Fruit fly (Drosophila melanogaster): ENCODE results near the gene Ugt35A1.
A peak's percentile ranks its signal among the peaks of the same experiment; 100 is the strongest.

Ugt35A1 gene

DNA sequence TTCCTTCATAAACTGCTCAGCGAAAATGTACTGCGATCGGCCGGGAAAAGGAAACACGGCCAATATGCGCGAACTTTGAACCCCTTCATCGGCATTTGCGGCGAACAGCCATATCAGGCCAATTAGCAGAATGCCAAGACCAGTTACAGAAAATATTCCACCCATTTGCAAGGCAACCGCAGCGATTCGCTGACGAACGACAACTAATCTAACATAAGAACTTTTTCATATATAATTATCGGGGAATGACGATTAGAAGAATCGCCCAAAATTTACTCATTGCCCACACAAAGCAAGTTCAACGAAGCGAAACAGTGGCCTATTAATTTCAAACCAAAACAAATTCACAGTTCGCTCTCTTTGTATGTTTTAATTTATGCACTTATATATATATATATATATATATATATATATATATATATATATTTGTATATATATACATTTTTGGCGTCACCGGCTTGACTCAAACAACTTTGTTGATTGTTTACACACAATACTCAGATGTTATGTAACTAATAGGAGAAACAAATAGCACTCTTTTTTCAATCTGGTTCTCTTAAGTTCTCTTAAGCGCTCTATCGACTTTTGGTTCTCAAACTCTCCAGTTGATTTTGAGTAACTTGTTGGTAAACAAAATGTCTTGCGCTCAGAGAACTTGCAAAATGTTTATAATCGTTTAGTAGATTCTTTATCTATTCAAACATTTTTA, at the start of gene Ugt35A1:
Gene Ugt35A1 (minus strand): TSS at position 205 of the 709 bp plus-strand sequence.
- no peak for TF ChIP-seq CTCF (optimal IDR thresholded peaks at IDR 0.05)
- TF ChIP-seq CG8478 (optimal IDR thresholded peaks at IDR 0.05): no peak

DNA sequence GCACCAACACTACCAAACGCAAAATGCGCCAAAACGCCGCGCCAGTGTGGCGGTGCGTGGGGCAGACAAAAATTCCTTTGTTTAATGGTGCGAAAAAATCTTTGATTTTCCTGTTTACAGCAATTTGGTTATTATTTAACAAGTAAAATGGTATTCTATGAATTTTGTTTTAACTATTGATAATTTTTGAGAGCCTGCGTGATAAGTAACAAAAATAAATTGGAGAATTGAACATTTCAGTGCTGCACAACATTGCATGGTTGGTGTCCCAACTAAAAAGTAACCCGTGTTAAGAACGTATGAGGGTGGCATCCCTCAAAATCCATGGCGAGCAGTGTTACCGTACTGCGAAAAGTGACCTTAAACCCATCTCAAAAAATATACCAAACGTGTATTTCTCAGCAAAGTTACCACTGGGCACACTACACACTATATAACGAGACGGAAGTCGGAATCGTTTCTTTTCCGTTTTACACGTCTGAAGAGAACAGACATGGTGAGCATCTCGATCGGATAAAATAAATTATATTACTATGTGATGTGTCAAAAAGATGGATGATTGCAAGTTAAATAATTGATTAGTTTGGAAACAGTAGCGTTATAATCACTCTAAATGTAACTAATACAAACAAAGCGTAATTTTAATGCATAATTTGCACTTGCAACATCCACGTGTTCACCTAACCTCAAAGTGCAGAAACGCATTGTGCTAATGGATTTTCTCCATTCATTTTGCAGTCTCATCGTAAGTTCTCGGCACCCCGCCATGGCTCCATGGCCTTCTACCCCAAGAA, 49.2 kb upstream of the Ugt35A1 start, which contains the start of the genes CG6693 and RpL3:
Gene CG6693 (minus strand): TSS at position 203 of the 794 bp plus-strand sequence.
Gene RpL3 (plus strand): TSS at position 458 of the 794 bp plus-strand sequence.
- TF ChIP-seq CG8478 (optimal IDR thresholded peaks at IDR 0.05) (no peak), CTCF (optimal IDR thresholded peaks at IDR 0.05) (peak; percentile 63 to 66)

DNA sequence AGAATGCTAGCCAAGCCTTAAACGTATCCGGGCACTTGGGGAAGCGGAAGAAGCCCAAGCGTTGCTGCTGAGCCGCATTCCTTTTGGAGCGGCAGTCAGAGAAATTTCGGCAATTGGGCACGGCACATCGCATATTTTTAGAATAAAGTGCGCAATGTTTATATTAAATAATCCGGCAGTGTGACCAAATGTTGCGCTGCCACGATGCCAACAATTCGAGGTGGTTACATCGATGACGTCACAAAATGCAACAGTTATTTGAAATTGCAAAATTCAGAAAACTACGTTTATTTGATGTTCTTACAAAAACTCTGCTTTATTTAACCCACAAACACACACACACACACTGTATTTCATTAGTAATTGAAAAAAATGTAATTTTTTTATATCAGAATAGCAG, 47.4 kb upstream of the Ugt35A1 start, which contains the start of gene CG6689:
Gene CG6689 (minus strand): TSS at position 182 of the 400 bp plus-strand sequence.
- TF ChIP-seq CTCF (optimal IDR thresholded peaks at IDR 0.05) (no peak), CG8478 (optimal IDR thresholded peaks at IDR 0.05) (no peak)

DNA sequence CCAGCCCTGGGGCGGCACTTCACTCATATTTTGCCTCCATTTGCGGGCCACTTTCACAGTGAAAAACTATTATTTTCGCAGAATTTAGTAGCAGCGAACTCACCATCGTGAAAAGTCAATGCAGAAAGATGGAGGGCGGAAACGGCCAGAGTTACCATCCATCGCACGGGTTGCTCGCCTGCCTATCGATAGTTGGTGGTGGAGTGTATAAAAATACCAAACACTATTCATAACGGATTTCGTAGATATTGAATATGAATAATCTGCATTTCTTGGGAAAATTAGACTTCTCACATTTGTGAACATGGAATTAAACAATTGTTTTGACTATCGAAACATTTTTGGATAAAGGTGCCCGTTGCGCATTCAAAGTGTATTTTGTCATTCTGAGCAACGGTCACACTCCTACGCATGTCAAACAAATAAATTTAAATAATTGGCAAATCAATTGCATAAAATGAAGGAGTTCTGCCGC, 43.7 kb upstream of the Ugt35A1 start, which contains the start of the genes RpS25 and CG4820:
Gene RpS25 (minus strand): TSS at position 132 of the 475 bp plus-strand sequence.
Gene CG4820 (plus strand): TSS at position 380 of the 475 bp plus-strand sequence.
- TF ChIP-seq CTCF (optimal IDR thresholded peaks at IDR 0.05): peak; percentile 3 to 55
- no peak for TF ChIP-seq CG8478 (optimal IDR thresholded peaks at IDR 0.05)

DNA sequence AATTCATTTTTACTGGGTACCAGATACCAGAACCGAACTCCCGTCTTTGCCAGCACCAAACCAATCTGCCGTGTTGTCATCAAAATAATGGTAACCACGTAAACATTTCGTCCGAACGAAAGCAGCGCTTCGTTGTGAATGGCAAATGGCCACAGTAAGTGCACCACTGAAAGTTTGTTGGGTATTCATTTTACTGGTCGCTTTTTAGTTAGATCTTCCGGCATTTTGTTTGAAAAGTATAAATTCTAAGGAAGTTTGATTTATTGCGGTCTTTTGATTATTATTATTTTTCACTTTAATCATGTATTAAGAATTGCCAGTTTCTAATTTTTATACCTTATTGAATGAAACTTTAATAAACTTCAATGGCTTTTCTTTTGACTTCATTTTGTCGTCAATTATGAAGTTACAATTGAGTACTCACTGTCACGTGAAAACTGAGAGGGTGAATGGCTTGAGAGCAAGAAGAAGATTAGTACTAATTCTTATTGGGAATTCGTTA, 42.0 kb upstream of the Ugt35A1 start, which contains the start of gene ZnT86D:
Gene ZnT86D (minus strand): TSS at position 91 of the 502 bp plus-strand sequence.
- TF ChIP-seq CTCF (optimal IDR thresholded peaks at IDR 0.05) (no peak), CG8478 (optimal IDR thresholded peaks at IDR 0.05) (no peak)

DNA sequence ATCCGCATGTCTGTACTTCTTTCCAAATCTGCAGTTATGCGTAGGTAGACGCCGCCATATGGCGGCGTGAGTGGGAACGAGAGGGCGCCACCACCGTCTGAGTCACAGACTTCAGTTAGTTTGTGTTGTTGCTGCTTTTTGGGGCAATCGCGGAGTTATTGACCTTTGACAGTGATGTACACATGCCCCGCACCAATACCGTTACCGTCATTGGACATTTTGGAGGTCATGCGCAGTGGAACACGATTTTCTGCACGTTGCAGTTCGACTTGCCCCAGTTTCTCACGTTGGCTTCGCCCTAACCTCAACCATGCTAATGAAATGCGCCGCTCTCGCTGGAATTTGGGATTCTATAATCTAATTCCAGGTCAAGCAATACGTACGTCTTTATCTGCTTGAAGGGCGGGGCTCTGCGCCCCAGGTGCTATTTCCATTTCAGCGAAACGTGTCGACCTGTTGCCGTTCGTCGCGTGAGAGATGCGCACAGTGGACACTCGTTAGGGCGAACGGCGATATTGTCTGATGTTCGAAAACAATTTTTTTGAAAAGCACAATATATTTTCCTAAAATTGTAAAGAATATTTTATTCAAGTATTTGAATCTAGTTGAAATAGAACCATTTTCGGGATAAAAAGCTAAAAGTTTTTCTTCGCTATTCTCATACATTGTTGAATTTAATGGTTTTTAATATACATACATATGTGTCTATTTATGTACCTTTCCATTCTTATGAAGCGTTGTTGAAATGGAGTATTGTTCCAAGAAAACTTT, 39.0 kb upstream of the Ugt35A1 start:
- TF ChIP-seq CG8478 (optimal IDR thresholded peaks at IDR 0.05) (no peak), CTCF (optimal IDR thresholded peaks at IDR 0.05) (peak; percentile 31 to 42)

DNA sequence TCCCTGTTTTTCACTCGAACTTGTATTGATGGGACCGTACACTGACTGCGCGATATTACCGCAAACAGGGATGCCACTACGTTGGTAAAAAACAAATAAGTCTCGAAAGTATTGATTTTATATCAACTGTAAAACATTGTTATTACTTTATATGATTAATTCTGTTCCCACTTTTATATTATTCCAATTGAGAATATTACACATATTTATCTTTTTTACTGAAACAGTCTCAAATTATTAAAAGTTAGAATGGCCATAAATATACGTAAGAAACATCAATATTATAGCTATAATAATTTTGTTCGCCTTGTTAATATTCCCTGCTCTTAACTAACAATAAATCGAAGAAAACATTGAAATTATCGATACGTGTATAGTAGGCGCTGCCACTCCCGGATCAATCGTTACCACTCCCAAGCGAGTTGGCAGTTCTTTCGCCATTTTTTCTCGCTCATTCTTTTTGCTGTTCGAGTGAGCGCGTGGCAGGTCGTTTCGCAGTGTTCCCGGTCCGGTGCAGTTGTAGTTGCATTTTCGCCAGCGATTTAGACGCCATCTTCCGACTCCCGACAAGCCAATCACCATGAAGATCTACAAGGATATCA, 37.4 kb upstream of the Ugt35A1 start, which contains the start of the genes SdhC and Tctp:
Gene SdhC (minus strand): TSS at position 49 of the 602 bp plus-strand sequence.
Gene Tctp (plus strand): TSS at position 447 of the 602 bp plus-strand sequence.
- TF ChIP-seq CG8478 (optimal IDR thresholded peaks at IDR 0.05) (no peak), CTCF (optimal IDR thresholded peaks at IDR 0.05) (no peak)

DNA sequence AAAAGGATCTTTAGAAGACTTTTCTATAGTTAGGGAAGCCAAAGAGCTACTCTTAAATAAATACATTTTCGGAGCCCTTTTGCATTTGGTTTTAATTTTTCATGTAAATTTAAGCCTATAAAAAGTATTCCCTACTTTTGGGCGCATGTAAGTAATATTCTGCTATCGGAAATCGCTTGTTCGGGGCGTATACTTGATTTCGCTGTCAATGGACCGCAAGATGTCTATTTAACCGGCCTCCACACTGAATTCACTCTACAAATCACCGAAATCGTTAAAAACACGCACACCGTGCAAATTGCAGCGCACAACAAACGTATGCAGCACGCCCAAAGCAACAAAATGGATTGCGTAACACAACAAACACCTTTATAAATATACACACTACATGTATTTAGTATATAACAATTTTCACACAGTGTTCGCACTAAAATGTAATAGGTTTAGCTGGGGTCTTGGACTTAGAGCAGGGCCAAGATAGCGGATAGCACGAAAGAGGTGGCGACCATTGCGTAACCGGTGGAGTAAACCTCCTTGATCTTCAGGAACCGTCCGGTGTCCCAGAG, 36.4 kb upstream of the Ugt35A1 start:
- TF ChIP-seq CG8478 (optimal IDR thresholded peaks at IDR 0.05): no peak
- no peak for TF ChIP-seq CTCF (optimal IDR thresholded peaks at IDR 0.05)

DNA sequence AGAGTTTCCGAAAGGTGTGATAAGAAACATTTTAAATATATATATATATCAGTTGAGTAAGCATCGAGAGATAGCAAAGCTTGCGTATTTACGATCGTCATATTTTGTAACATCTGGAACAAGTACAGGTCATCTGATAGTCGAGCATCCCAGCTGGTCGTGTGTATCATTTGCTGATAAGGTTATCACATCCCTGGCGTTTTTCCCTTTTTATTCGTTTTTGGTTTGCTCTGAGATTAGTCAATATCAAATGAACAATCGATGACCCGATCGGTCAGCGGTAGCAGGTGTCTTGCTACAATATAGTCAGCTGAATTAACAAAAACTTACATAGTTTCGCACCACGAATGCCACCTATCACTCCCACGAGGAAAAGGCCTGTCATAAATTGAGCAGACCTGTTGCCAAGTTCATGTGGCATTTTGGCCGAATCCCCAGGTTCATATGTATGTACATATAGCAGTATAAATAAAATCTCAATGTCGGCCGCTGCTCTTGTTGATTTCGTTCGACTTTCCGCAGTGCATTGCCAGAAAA, 28.5 kb upstream of the Ugt35A1 start:
- no peak for TF ChIP-seq CTCF (optimal IDR thresholded peaks at IDR 0.05)
- no peak for TF ChIP-seq CG8478 (optimal IDR thresholded peaks at IDR 0.05)

DNA sequence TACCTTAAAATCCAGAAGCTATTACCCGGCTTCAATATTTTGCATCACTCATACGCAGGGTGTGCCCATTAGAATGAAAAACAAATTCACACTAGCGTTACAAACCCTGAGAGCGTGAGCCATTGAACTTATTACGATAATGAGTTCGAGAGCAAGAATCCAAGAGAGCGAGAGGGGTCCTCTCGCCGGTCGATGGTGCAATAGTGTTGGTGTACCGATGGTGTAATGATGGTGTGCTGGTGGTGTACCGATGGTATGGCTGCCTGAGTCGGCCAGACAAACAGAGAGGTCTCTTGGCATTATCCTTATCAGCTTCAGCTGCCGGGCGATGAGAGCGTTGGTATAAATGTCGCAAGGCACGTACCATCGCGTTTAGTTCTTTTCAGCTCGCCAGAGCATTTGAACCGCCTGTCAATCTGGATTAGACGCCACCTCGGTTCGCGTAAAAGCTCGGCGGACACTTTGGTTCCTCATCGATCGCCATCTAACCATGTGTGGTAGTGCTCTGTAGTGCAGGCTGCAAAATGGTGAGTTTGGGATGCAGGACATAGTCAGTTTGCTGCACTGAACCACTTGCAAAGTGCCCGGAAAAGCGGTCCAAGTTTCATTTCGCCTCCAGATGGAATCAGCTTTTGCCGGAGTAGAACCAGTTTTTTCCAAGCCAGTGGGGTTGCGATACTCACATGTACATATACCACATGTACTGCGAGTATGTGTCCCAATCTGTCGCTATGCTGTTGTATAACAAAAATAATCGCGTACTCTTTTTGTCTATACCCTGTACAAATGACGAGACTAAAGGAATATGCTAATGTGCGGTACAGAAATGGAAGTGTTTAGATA, 27.8 kb upstream of the Ugt35A1 start:
- TF ChIP-seq CTCF (optimal IDR thresholded peaks at IDR 0.05): no peak

DNA sequence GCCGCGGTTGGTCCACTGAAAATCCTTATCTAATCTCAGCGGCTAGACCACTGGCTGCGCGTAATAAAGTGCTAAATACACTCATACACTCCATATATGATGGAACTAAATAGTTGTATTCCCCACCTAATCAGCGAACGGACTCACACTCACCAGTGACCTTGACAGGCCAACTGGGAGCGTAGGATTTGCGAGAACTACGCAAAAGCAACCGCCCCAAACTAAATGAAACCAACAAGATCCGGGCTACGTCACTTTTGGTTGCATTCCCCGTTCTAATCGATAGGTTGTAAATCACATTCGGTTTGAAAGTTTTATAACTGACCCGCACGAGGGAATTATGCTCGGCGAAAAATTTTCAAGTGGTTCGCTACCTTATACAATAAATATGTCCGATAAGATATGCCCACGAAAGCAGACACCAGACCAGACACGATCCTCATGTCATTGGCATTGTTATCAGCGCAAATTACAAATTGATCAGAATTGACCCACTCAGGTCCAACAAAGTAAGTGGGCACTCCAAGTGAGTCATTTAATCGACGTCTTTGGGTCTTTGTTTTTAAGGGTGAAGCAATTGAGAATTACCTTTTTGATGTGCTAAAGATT, 26.9 kb upstream of the Ugt35A1 start:
- no peak for TF ChIP-seq CG8478 (optimal IDR thresholded peaks at IDR 0.05)

DNA sequence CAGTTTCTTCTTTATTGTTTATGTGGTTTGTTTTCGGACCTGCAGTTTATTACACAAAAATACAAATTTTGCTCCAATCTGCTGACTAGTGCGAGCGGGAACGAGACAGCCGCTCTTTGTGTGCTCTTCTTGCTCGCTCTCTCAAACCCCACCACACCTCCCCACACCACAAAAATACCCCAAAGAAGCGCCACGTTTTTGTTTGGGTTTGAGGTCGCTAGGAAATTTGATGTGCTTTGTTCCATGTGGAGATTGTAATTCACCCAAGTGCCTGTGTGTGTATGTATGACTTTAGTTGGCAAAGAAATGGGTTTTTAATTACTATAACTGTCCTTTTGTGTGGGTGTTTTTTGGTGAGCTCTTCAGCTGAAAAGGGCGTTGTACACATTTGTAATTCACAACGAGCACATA, 25.6 kb upstream of the Ugt35A1 start:
- TF ChIP-seq CG8478 (optimal IDR thresholded peaks at IDR 0.05) (no peak), CTCF (optimal IDR thresholded peaks at IDR 0.05) (no peak)
